ENCODE assay signal across 7 worm cellular contexts in genomic region chrX:10770988-10771496, ce11.
TF ChIP-seq lines count a peak whose summit lies in the region.

No protein-coding gene starts in this region.

TF ChIP-seq in whole organism, L1 larva, 84 proteins besides CTCF, POLR2A, EP300 and RAD21 (continues in another document):
- TF ChIP-seq sox-4 (tag; optimal IDR thresholded peaks at IDR 0.05; lab: Kevin White, UChicago) (peak; percentile 75), nhr-28 (tag; optimal IDR thresholded peaks at IDR 0.05; lab: Kevin White, UChicago) (no peak), ceh-8 (GFP tag; optimal IDR thresholded peaks at IDR 0.05; lab: Kevin White, UChicago) (peak; percentile 61), tbx-2 (tag; optimal IDR thresholded peaks at IDR 0.05; lab: Kevin White, UChicago) (peak; percentile 96), isw-1 (GFP tag; IDR thresholded peaks at IDR 0.05; lab: Robert Waterston, UW) (peak; percentile 50), nhr-47 (tag; optimal IDR thresholded peaks at IDR 0.05; lab: Kevin White, UChicago) (peak; percentile 93), C16A3.4 (tag; optimal IDR thresholded peaks at IDR 0.05; lab: Kevin White, UChicago) (peak; percentile 67), nhr-76 (tag; optimal IDR thresholded peaks at IDR 0.05; lab: Kevin White, UChicago) (no peak), lin-39 (tag; optimal IDR thresholded peaks at IDR 0.05; lab: Kevin White, UChicago) (peak; percentile 78), lin-35 (GFP tag; optimal IDR thresholded peaks at IDR 0.05; lab: Kevin White, UChicago) (peak; percentile 41 to 75), unc-98 (GFP tag; IDR thresholded peaks at IDR 0.05; lab: Robert Waterston, UW) (peak; percentile 34; the same call in 1 of the 2 replicates), aly-2 (tag; optimal IDR thresholded peaks at IDR 0.05; lab: Kevin White, UChicago) (peak; percentile 13)

TF ChIP-seq in whole organism, L2 larva, 48 proteins besides CTCF, POLR2A, EP300 and RAD21 (continues in another document):
- TF ChIP-seq nhr-11 (tag; optimal IDR thresholded peaks at IDR 0.05; lab: Kevin White, UChicago) (peak; percentile 22), lin-11 (tag; optimal IDR thresholded peaks at IDR 0.05; lab: Kevin White, UChicago) (peak; percentile 33), F13H6.1 (tag; optimal IDR thresholded peaks at IDR 0.05; lab: Kevin White, UChicago) (peak; percentile 97), zag-1 (tag; optimal IDR thresholded peaks at IDR 0.05; lab: Kevin White, UChicago) (peak; percentile 86), sma-9 (GFP tag; optimal IDR thresholded peaks at IDR 0.05; lab: Kevin White, UChicago) (peak; percentile 99), sma-9 (tag; optimal IDR thresholded peaks at IDR 0.05; lab: Kevin White, UChicago) (no peak), snpc-4 (tag; optimal IDR thresholded peaks at IDR 0.05; lab: Kevin White, UChicago) (peak; percentile 55), sem-4 (tag; optimal IDR thresholded peaks at IDR 0.05; lab: Kevin White, UChicago) (peak; percentile 96), nhr-237 (tag; optimal IDR thresholded peaks at IDR 0.05; lab: Kevin White, UChicago) (no peak), blmp-1 (tag; optimal IDR thresholded peaks at IDR 0.05; lab: Kevin White, UChicago; ENCODE audit: insufficient read depth) (peak; percentile 95), egl-27 (tag; optimal IDR thresholded peaks at IDR 0.05; lab: Kevin White, UChicago) (peak; percentile 89), nhr-21 (tag; optimal IDR thresholded peaks at IDR 0.05; lab: Kevin White, UChicago) (peak; percentile 86), nhr-25 (tag; optimal IDR thresholded peaks at IDR 0.05; lab: Kevin White, UChicago) (peak; percentile 84)

TF ChIP-seq in whole organism, L3 larva, 47 proteins besides CTCF, POLR2A, EP300 and RAD21 (continues in another document):
- TF ChIP-seq ZK546.5 (tag; optimal IDR thresholded peaks at IDR 0.05; lab: Kevin White, UChicago) (no peak), nhr-12 (tag; optimal IDR thresholded peaks at IDR 0.05; lab: Kevin White, UChicago) (no peak), nhr-77 (tag; optimal IDR thresholded peaks at IDR 0.05; lab: Kevin White, UChicago) (no peak), nhr-67 (tag; optimal IDR thresholded peaks at IDR 0.05; lab: Kevin White, UChicago) (no peak), nhr-28 (tag; optimal IDR thresholded peaks at IDR 0.05; lab: Kevin White, UChicago) (no peak), ztf-11 (tag; optimal IDR thresholded peaks at IDR 0.05; lab: Kevin White, UChicago) (no peak), fkh-10 (GFP tag; optimal IDR thresholded peaks at IDR 0.05; lab: Kevin White, UChicago) (peak; percentile 92), ztf-4 (tag; optimal IDR thresholded peaks at IDR 0.05; lab: Kevin White, UChicago) (peak; percentile 33), ceh-82 (tag; optimal IDR thresholded peaks at IDR 0.05; lab: Kevin White, UChicago) (no peak), egl-27 (tag; optimal IDR thresholded peaks at IDR 0.05; lab: Kevin White, UChicago) (peak; percentile 36), ceh-9 (tag; optimal IDR thresholded peaks at IDR 0.05; lab: Kevin White, UChicago) (no peak), nhr-43 (tag; optimal IDR thresholded peaks at IDR 0.05; lab: Kevin White, UChicago; ENCODE audit: poor library complexity, severe bottlenecking) (peak; percentile 85), mdl-1 (tag; optimal IDR thresholded peaks at IDR 0.05; lab: Kevin White, UChicago) (peak; percentile 61), tbx-2 (tag; optimal IDR thresholded peaks at IDR 0.05; lab: Kevin White, UChicago) (peak; percentile 66)

TF ChIP-seq in whole organism, L4 larva, 104 proteins besides CTCF, POLR2A, EP300 and RAD21 (continues in another document):
- TF ChIP-seq pqm-1 (tag; optimal IDR thresholded peaks at IDR 0.05; lab: Kevin White, UChicago) (no peak), attf-4 (tag; optimal IDR thresholded peaks at IDR 0.05; lab: Kevin White, UChicago) (no peak), mdl-1 (tag; optimal IDR thresholded peaks at IDR 0.05; lab: Kevin White, UChicago) (peak; percentile 62 to 91), nhr-48 (tag; optimal IDR thresholded peaks at IDR 0.05; lab: Kevin White, UChicago) (peak; percentile 93), zip-11 (GFP tag; IDR thresholded peaks at IDR 0.05; lab: Robert Waterston, UW) (no peak), ceh-82 (tag; optimal IDR thresholded peaks at IDR 0.05; lab: Kevin White, UChicago) (no peak), hlh-30 (tag; optimal IDR thresholded peaks at IDR 0.05; lab: Kevin White, UChicago; ENCODE audit: insufficient read depth) (peak; percentile 97), php-3 (GFP tag; IDR thresholded peaks at IDR 0.05; lab: Robert Waterston, UW) (no peak), zip-2 (tag; optimal IDR thresholded peaks at IDR 0.05; lab: Kevin White, UChicago) (peak; percentile 48), tag-97 (GFP tag; IDR thresholded peaks at IDR 0.05; lab: Robert Waterston, UW) (no peak), ztf-7 (tag; optimal IDR thresholded peaks at IDR 0.05; lab: Kevin White, UChicago) (no peak), F37D6.2 (tag; optimal IDR thresholded peaks at IDR 0.05; lab: Kevin White, UChicago) (peak; percentile 66), gei-8 (GFP tag; optimal IDR thresholded peaks at IDR 0.05; lab: Kevin White, UChicago) (no peak), dmd-8 (GFP tag; IDR thresholded peaks at IDR 0.05; lab: Robert Waterston, UW) (no peak), nhr-11 (tag; optimal IDR thresholded peaks at IDR 0.05; lab: Kevin White, UChicago) (peak; percentile 92)

TF ChIP-seq in whole organism, late embryonic, 69 proteins besides CTCF, POLR2A, EP300 and RAD21 (continues in another document):
- no peak for TF ChIP-seq fkh-10 (GFP tag; optimal IDR thresholded peaks at IDR 0.05; lab: Kevin White, UChicago)
- TF ChIP-seq pat-9 (tag; optimal IDR thresholded peaks at IDR 0.05; lab: Kevin White, UChicago), result no peak
- no peak for TF ChIP-seq ztf-16 (tag; optimal IDR thresholded peaks at IDR 0.05; lab: Kevin White, UChicago)
- no peak for TF ChIP-seq ceh-48 (tag; optimal IDR thresholded peaks at IDR 0.05; lab: Kevin White, UChicago)
- no peak for TF ChIP-seq che-1 (tag; optimal IDR thresholded peaks at IDR 0.05; lab: Kevin White, UChicago)
- no peak for TF ChIP-seq fax-1 (tag; optimal IDR thresholded peaks at IDR 0.05; lab: Kevin White, UChicago)
- TF ChIP-seq unc-42 (tag; optimal IDR thresholded peaks at IDR 0.05; lab: Kevin White, UChicago), result peak; percentile 72
- TF ChIP-seq npax-4 (tag; optimal IDR thresholded peaks at IDR 0.05; lab: Kevin White, UChicago), result no peak
- no peak for TF ChIP-seq unc-86 (tag; optimal IDR thresholded peaks at IDR 0.05; lab: Kevin White, UChicago)
- no peak for TF ChIP-seq fkh-6 (tag; optimal IDR thresholded peaks at IDR 0.05; lab: Kevin White, UChicago)
- TF ChIP-seq hlh-15 (tag; optimal IDR thresholded peaks at IDR 0.05; lab: Kevin White, UChicago), result no peak
- TF ChIP-seq ceh-45 (GFP tag; IDR thresholded peaks at IDR 0.05; lab: Robert Waterston, UW), result no peak
- no peak for TF ChIP-seq ceh-6 (GFP tag; optimal IDR thresholded peaks at IDR 0.05; lab: Kevin White, UChicago)
- TF ChIP-seq F13H6.1 (tag; optimal IDR thresholded peaks at IDR 0.05; lab: Kevin White, UChicago), result peak; percentile 82
- no peak for TF ChIP-seq ceh-19 (GFP tag; optimal IDR thresholded peaks at IDR 0.05; lab: Kevin White, UChicago)
- TF ChIP-seq dve-1 (tag; optimal IDR thresholded peaks at IDR 0.05; lab: Kevin White, UChicago), result no peak

TF ChIP-seq in whole organism, mixed stage, embryonic, 35 proteins besides CTCF, POLR2A, EP300 and RAD21:
- peak; percentile 5 for TF ChIP-seq lsy-2 (tag; optimal IDR thresholded peaks at IDR 0.05; lab: Kevin White, UChicago)
- no peak for TF ChIP-seq mab-5 (tag; optimal IDR thresholded peaks at IDR 0.05; lab: Kevin White, UChicago)
- TF ChIP-seq sptf-1 (tag; optimal IDR thresholded peaks at IDR 0.05; lab: Kevin White, UChicago), result peak; percentile 6
- no peak for TF ChIP-seq elt-1 (tag; optimal IDR thresholded peaks at IDR 0.05; lab: Kevin White, UChicago; ENCODE audit: borderline replicate concordance, insufficient read depth)
- TF ChIP-seq ceh-83 (GFP tag; optimal IDR thresholded peaks at IDR 0.05; lab: Kevin White, UChicago), result no peak
- TF ChIP-seq ces-1 (GFP tag; optimal IDR thresholded peaks at IDR 0.05; lab: Kevin White, UChicago), result peak; percentile 61
- no peak for TF ChIP-seq pha-4 (tag; optimal IDR thresholded peaks at IDR 0.05; lab: Kevin White, UChicago)
- peak; percentile 69 for TF ChIP-seq hlh-1 (tag; optimal IDR thresholded peaks at IDR 0.05; lab: Kevin White, UChicago)
- TF ChIP-seq blmp-1 (tag; optimal IDR thresholded peaks at IDR 0.05; lab: Kevin White, UChicago), result peak; percentile 25
- TF ChIP-seq ceh-39 (tag; optimal IDR thresholded peaks at IDR 0.05; lab: Kevin White, UChicago), result no peak
- peak; percentile 34 for TF ChIP-seq unc-62 (GFP tag; optimal IDR thresholded peaks at IDR 0.05; lab: Kevin White, UChicago)
- no peak for TF ChIP-seq flh-1 (GFP tag; optimal IDR thresholded peaks at IDR 0.05; lab: Kevin White, UChicago)
- TF ChIP-seq drap-1 (GFP tag; optimal IDR thresholded peaks at IDR 0.05; lab: Kevin White, UChicago), result no peak
- peak; percentile 89 for TF ChIP-seq unc-120 (tag; optimal IDR thresholded peaks at IDR 0.05; lab: Kevin White, UChicago; ENCODE audit: poor library complexity, severe bottlenecking)
- no peak for TF ChIP-seq lin-13 (tag; optimal IDR thresholded peaks at IDR 0.05; lab: Kevin White, UChicago)
TF ChIP-seq in whole organism, mixed stage, embryonic: peak in this region for 7.

TF ChIP-seq in whole organism, young adult, 124 proteins besides CTCF, POLR2A, EP300 and RAD21 (continues in another document):
- TF ChIP-seq gei-17 (GFP tag; optimal IDR thresholded peaks at IDR 0.05; lab: Kevin White, UChicago), result peak; percentile 31
- TF ChIP-seq K12H6.12 (tag; optimal IDR thresholded peaks at IDR 0.05; lab: Kevin White, UChicago), result peak; percentile 89
- peak; percentile 54; the same call in 1 of the 2 replicates for TF ChIP-seq hmg-1.2 (GFP tag; IDR thresholded peaks at IDR 0.05; lab: Robert Waterston, UW)
- peak; percentile 76; the same call in 1 of the 2 replicates for TF ChIP-seq nfyb-1 (GFP tag; IDR thresholded peaks at IDR 0.05; lab: Robert Waterston, UW)
- TF ChIP-seq lin-40 (tag; optimal IDR thresholded peaks at IDR 0.05; lab: Kevin White, UChicago), result peak; percentile 84
- peak in 1 of 3 experiments; percentile 78 for TF ChIP-seq lin-35 (GFP tag; optimal IDR thresholded peaks at IDR 0.05; lab: Kevin White, UChicago)
- TF ChIP-seq ztf-26 (tag; optimal IDR thresholded peaks at IDR 0.05; lab: Kevin White, UChicago), result peak; percentile 66
- TF ChIP-seq B0336.3 (GFP tag; IDR thresholded peaks at IDR 0.05; lab: Robert Waterston, UW), result peak; percentile 59; the same call in 1 of the 2 replicates
- TF ChIP-seq zfh-2 (GFP tag; conservative IDR thresholded peaks at IDR 0.05; lab: Robert Waterston, UW), result peak; percentile 80
- no peak for TF ChIP-seq egrh-3 (GFP tag; IDR thresholded peaks at IDR 0.05; lab: Robert Waterston, UW)
- peak; percentile 39 for TF ChIP-seq die-1 (tag; optimal IDR thresholded peaks at IDR 0.05; lab: Kevin White, UChicago)
- TF ChIP-seq C06A6.2 (GFP tag; conservative IDR thresholded peaks at IDR 0.05; lab: Robert Waterston, UW), result peak; percentile 75
- 0 out of 2 replicates have a peak, but pooled peaks have one; percentile 25 for TF ChIP-seq mcd-1 (GFP tag; IDR thresholded peaks at IDR 0.05; lab: Robert Waterston, UW)
- 0 out of 2 replicates have a peak, but pooled peaks have one; percentile 39 for TF ChIP-seq pbrm-1 (GFP tag; IDR thresholded peaks at IDR 0.05; lab: Robert Waterston, UW)
- peak; percentile 49 for TF ChIP-seq tbp1 (GFP tag; optimal IDR thresholded peaks at IDR 0.05; lab: Kevin White, UChicago)
- TF ChIP-seq lin-54 (GFP tag; optimal IDR thresholded peaks at IDR 0.05; lab: Kevin White, UChicago), result peak; percentile 24
